Worm (Caenorhabditis elegans) whole organism, L4/young adult: ENCODE measurements around the gene F39E9.6.

Experiments
- W03F9.2 ChIP-seq: fragments of 150-350 bp; optimal IDR thresholded peaks from 2 replicates; lab custom pipeline; 2014; ENCODE audit warnings: missing biosample characterization, missing genetic modification characterization
- dao-5 ChIP-seq: sonication (generic microtip); optimal IDR thresholded peaks from 2 replicates; lab custom pipeline; 2016; ENCODE audit warnings: missing genotype, missing genetic modification characterization, moderate library complexity, missing compliant biosample characterization
- him-1 ChIP-seq: sonication (generic microtip); optimal IDR thresholded peaks from 2 replicates; lab custom pipeline; 2016; ENCODE audit warnings: missing genotype, missing genetic modification reagents, missing genetic modification characterization, missing compliant biosample characterization

The F39E9.6 gene

ce11 chrII:3313442-3313841, at the start of gene F39E9.6:
TSS of gene F39E9.6 (minus strand) at chrII:3313542.
- no peak for TF ChIP-seq W03F9.2 (tag; lab: Kevin White, UChicago)
- no peak for TF ChIP-seq him-1
- no peak for TF ChIP-seq dao-5 (tag; lab: Kevin White, UChicago)

ce11 chrII:3358834-3359233, 45.5 kb upstream of the F39E9.6 start, which contains the start of the genes lido-14 and bath-27:
TSS of gene lido-14 (plus strand) at chrII:3359134.
TSS of gene bath-27 (plus strand) at chrII:3359139.
- TF ChIP-seq dao-5 (tag; lab: Kevin White, UChicago), result no peak
- TF ChIP-seq him-1, result no peak
- TF ChIP-seq W03F9.2 (tag; lab: Kevin White, UChicago), result no peak

ce11 chrII:3349820-3350291, 36.5 kb upstream of the F39E9.6 start, which contains the start of gene F14D2.8:
TSS of gene F14D2.8 (minus strand) at chrII:3349870.
- TF ChIP-seq dao-5 (tag; lab: Kevin White, UChicago) (no peak), W03F9.2 (tag; lab: Kevin White, UChicago) (no peak), him-1 (no peak)

ce11 chrII:3347940-3348610, 34.7 kb upstream of the F39E9.6 start, which contains the start of the genes F14D2.14 and bath-29:
TSS of gene F14D2.14 (minus strand) at chrII:3347990.
TSS of gene bath-29 (plus strand) at chrII:3348560.
- TF ChIP-seq dao-5 (tag; lab: Kevin White, UChicago) (no peak), him-1 (no peak), W03F9.2 (tag; lab: Kevin White, UChicago) (no peak)

- TF ChIP-seq W03F9.2 (tag; lab: Kevin White, UChicago) (no peak), him-1 (no peak), dao-5 (tag; lab: Kevin White, UChicago) (no peak)
These were observed 33.0 kb upstream of the F39E9.6 start, which contains the start of gene bath-30 for ce11 chrII:3346328-3346780. TSS of gene bath-30 (minus strand) at chrII:3346378.

- no peak for TF ChIP-seq dao-5 (tag; lab: Kevin White, UChicago)
- no peak for TF ChIP-seq W03F9.2 (tag; lab: Kevin White, UChicago)
- TF ChIP-seq him-1, result no peak
These were observed 31.6 kb upstream of the F39E9.6 start, which contains the start of gene bath-28 for ce11 chrII:3344917-3345316. TSS of gene bath-28 (minus strand) at chrII:3344967.

ce11 chrII:3343714-3344113, 30.4 kb upstream of the F39E9.6 start, which contains the start of gene F14D2.15:
TSS of gene F14D2.15 (minus strand) at chrII:3343814.
- TF ChIP-seq him-1, result no peak
- no peak for TF ChIP-seq W03F9.2 (tag; lab: Kevin White, UChicago)

- no peak for TF ChIP-seq him-1
- TF ChIP-seq W03F9.2 (tag; lab: Kevin White, UChicago), result no peak
- no peak for TF ChIP-seq dao-5 (tag; lab: Kevin White, UChicago)
These were observed 28.6 kb upstream of the F39E9.6 start, which contains the start of gene F14D2.11 for ce11 chrII:3341989-3342388. TSS of gene F14D2.11 (minus strand) at chrII:3342089.

ce11 chrII:3340818-3341217, 27.5 kb upstream of the F39E9.6 start:
- TF ChIP-seq him-1 (no peak), W03F9.2 (tag; lab: Kevin White, UChicago) (no peak), dao-5 (tag; lab: Kevin White, UChicago) (no peak)

ce11 chrII:3340251-3340650, 26.9 kb upstream of the F39E9.6 start, which contains the start of gene F14D2.5:
TSS of gene F14D2.5 (plus strand) at chrII:3340551.
- TF ChIP-seq dao-5 (tag; lab: Kevin White, UChicago) (no peak), W03F9.2 (tag; lab: Kevin White, UChicago) (no peak), him-1 (no peak)

ce11 chrII:3338556-3338955, 25.2 kb upstream of the F39E9.6 start, which contains the start of gene F14D2.7:
TSS of gene F14D2.7 (minus strand) at chrII:3338656.
- TF ChIP-seq him-1, result no peak
- TF ChIP-seq W03F9.2 (tag; lab: Kevin White, UChicago), result no peak
- no peak for TF ChIP-seq dao-5 (tag; lab: Kevin White, UChicago)

- TF ChIP-seq W03F9.2 (tag; lab: Kevin White, UChicago) (no peak), dao-5 (tag; lab: Kevin White, UChicago) (no peak), him-1 (no peak)
These were observed 23.7 kb upstream of the F39E9.6 start, which contains the start of gene F14D2.19 for ce11 chrII:3337039-3337438. TSS of gene F14D2.19 (minus strand) at chrII:3337139.

- no peak for TF ChIP-seq dao-5 (tag; lab: Kevin White, UChicago)
- TF ChIP-seq W03F9.2 (tag; lab: Kevin White, UChicago), result no peak
- no peak for TF ChIP-seq him-1
These were observed 18.7 kb upstream of the F39E9.6 start, which contains the start of gene irld-27 for ce11 chrII:3332039-3332438. TSS of gene irld-27 (plus strand) at chrII:3332339.

ce11 chrII:3327104-3327503, 13.8 kb upstream of the F39E9.6 start, which contains the start of gene Y46D2A.3:
TSS of gene Y46D2A.3 (minus strand) at chrII:3327204.
- TF ChIP-seq dao-5 (tag; lab: Kevin White, UChicago) (no peak), him-1 (no peak), W03F9.2 (tag; lab: Kevin White, UChicago) (no peak)
